Worm (Caenorhabditis elegans) whole organism, L1 larva: ENCODE results near the gene frh-1.

Source experiments
- C04F5.9 ChIP-seq: sonication (generic microtip); optimal IDR thresholded peaks from 2 replicates; lab custom pipeline; 2016; ENCODE audit warnings: missing genetic modification characterization, missing compliant biosample characterization
- C34B4.2 ChIP-seq: sonication (generic microtip); optimal IDR thresholded peaks from 2 replicates; lab custom pipeline; 2017; ENCODE audit warnings: mild to moderate bottlenecking, missing genetic modification characterization, missing compliant biosample characterization
- F16B12.6 ChIP-seq: fragments of 150-350 bp; optimal IDR thresholded peaks from 2 replicates; lab custom pipeline; 2014; ENCODE audit warnings: missing biosample characterization, missing genetic modification characterization
- aha-1 ChIP-seq: fragments of 150-350 bp; optimal IDR thresholded peaks from 2 replicates; lab custom pipeline; 2014; ENCODE audit warnings: missing biosample characterization, missing genetic modification characterization
- alr-1 ChIP-seq: fragments of 200-800 bp; sonication (Bioruptor generic); optimal IDR thresholded peaks from 2 replicates; lab custom pipeline; 2018; ENCODE audit warnings: borderline replicate concordance, mild to moderate bottlenecking, missing genetic modification characterization, missing compliant biosample characterization
- aly-2 ChIP-seq: fragments of 150-350 bp; optimal IDR thresholded peaks from 2 replicates; lab custom pipeline; 2014; ENCODE audit warnings: missing biosample characterization, missing genetic modification characterization
- ceh-82 ChIP-seq, 3 experiments: fragments of 150-350 bp in 1 of 3; sonication (generic microtip) in 2 of 3; optimal IDR thresholded peaks; 2 replicates each; lab custom pipeline; 2014 to 2017; ENCODE audit warnings: missing biosample characterization in 3 of 3, missing genetic modification characterization in 3 of 3
- dpl-1 ChIP-seq, 3 experiments: fragments of 150-350 bp in 2 of 3; sonication (generic microtip) in 1 of 3; optimal IDR thresholded peaks; 2 replicates each; lab custom pipeline; 2014 to 2017; ENCODE audit warnings: missing biosample characterization in 3 of 3, missing genetic modification characterization in 3 of 3, missing genetic modification reagents in 3 of 3
- efl-1 ChIP-seq, 4 experiments: fragments of 150-350 bp; optimal IDR thresholded peaks in 3 of 4; peaks in 1 of 4; 1 replicate in 1 of 4; 2 replicates in 3 of 4; lab custom pipeline; 2014; ENCODE audit warnings: missing biosample characterization in 2 of 4, missing genetic modification characterization in 2 of 4, missing genetic modification reagents in 2 of 4
- efl-3 ChIP-seq: fragments of 200-800 bp; sonication (Bioruptor generic); optimal IDR thresholded peaks from 2 replicates; lab custom pipeline; 2018; ENCODE audit warnings: mild to moderate bottlenecking, missing genetic modification characterization, missing compliant biosample characterization
- egl-13 ChIP-seq: sonication (generic microtip); optimal IDR thresholded peaks from 2 replicates; lab custom pipeline; 2016; ENCODE audit warnings: missing genotype, missing genetic modification reagents, missing genetic modification characterization, missing compliant biosample characterization
- elt-2 ChIP-seq: sonication (generic microtip); optimal IDR thresholded peaks from 2 replicates; lab custom pipeline; 2016; ENCODE audit warnings: missing genetic modification characterization, mild to moderate bottlenecking, inconsistent platforms, missing compliant biosample characterization, missing genetic modification reagents
- fkh-10 ChIP-seq: sonication (generic microtip); optimal IDR thresholded peaks from 2 replicates; lab custom pipeline; 2017; ENCODE audit warnings: missing biosample characterization, missing genetic modification reagents, missing genetic modification characterization
- fkh-8 ChIP-seq: sonication (generic microtip); optimal IDR thresholded peaks from 2 replicates; lab custom pipeline; 2016; ENCODE audit warnings: mild to moderate bottlenecking, missing genetic modification characterization, missing compliant biosample characterization
- fos-1 ChIP-seq: fragments of 150-350 bp; optimal IDR thresholded peaks from 2 replicates; lab custom pipeline; 2014; ENCODE audit warnings: missing biosample characterization, missing genetic modification characterization
- grh-1 ChIP-seq: fragments of 200-800 bp; sonication (Bioruptor generic); IDR thresholded peaks from 2 replicates; pipeline ENCODE4 v1.3.6; 2022; ENCODE audit warnings: missing genetic modification reagents, missing genetic modification characterization, missing compliant biosample characterization
- hlh-4 ChIP-seq: sonication (generic microtip); optimal IDR thresholded peaks from 2 replicates; lab custom pipeline; 2016; ENCODE audit warnings: mild to moderate bottlenecking, missing genetic modification characterization, missing compliant biosample characterization
- irx-1 ChIP-seq: sonication (generic microtip); optimal IDR thresholded peaks from 2 replicates; lab custom pipeline; 2016; ENCODE audit warnings: missing genetic modification characterization, missing compliant biosample characterization
- isw-1 ChIP-seq: fragments of 200-800 bp; sonication (Bioruptor generic); IDR thresholded peaks from 2 replicates; pipeline ENCODE4 v1.3.6; 2022; ENCODE audit warnings: missing genetic modification characterization, missing compliant biosample characterization
- lin-14 ChIP-seq: fragments of 200-800 bp; sonication (Bioruptor generic); optimal IDR thresholded peaks from 2 replicates; lab custom pipeline; 2018; ENCODE audit warnings: mild to moderate bottlenecking, missing genetic modification characterization, moderate library complexity, missing compliant biosample characterization
- lin-15B ChIP-seq: fragments of 150-350 bp; sonication (generic microtip); optimal IDR thresholded peaks from 3 replicates; lab custom pipeline; 2014; ENCODE audit warnings: missing biosample characterization, missing genetic modification characterization
- lin-35 ChIP-seq, 2 experiments: fragments of 150-350 bp; optimal IDR thresholded peaks; 2 replicates each; lab custom pipeline; 2014; ENCODE audit warnings: missing biosample characterization in 2 of 2, missing genetic modification characterization in 2 of 2, missing genetic modification reagents in 2 of 2
- lir-3 ChIP-seq: sonication (generic microtip); optimal IDR thresholded peaks from 2 replicates; lab custom pipeline; 2016; ENCODE audit warnings: mild to moderate bottlenecking, missing genetic modification characterization, moderate library complexity, missing compliant biosample characterization; ENCODE audit not compliant: poor library complexity
- lsy-2 ChIP-seq, 2 experiments: fragments of 150-350 bp; optimal IDR thresholded peaks; 2 replicates each; lab custom pipeline; 2014; ENCODE audit warnings: missing biosample characterization in 2 of 2, missing genetic modification characterization in 2 of 2
- mab-9 ChIP-seq: fragments of 200-800 bp; sonication (Bioruptor generic); IDR thresholded peaks from 2 replicates; pipeline ENCODE4 v1.3.6; 2022; ENCODE audit warnings: missing genetic modification reagents, missing genetic modification characterization, missing compliant biosample characterization
- nhr-12 ChIP-seq: sonication (generic microtip); optimal IDR thresholded peaks from 2 replicates; lab custom pipeline; 2017; ENCODE audit warnings: missing biosample characterization, missing genetic modification characterization
- nhr-237 ChIP-seq: fragments of 150-350 bp; optimal IDR thresholded peaks from 2 replicates; lab custom pipeline; 2014; ENCODE audit warnings: missing biosample characterization, missing genetic modification characterization
- nhr-47 ChIP-seq: sonication (generic microtip); optimal IDR thresholded peaks from 2 replicates; lab custom pipeline; 2016; ENCODE audit warnings: mild to moderate bottlenecking, missing genetic modification characterization, moderate library complexity, missing compliant biosample characterization
- nhr-71 ChIP-seq: sonication (generic microtip); optimal IDR thresholded peaks from 2 replicates; lab custom pipeline; 2016; ENCODE audit warnings: mild to moderate bottlenecking, missing genetic modification characterization, moderate library complexity, missing compliant biosample characterization
- nhr-84 ChIP-seq: sonication (generic microtip); optimal IDR thresholded peaks from 2 replicates; lab custom pipeline; 2017; ENCODE audit warnings: missing biosample characterization, missing genetic modification characterization
- nhr-90 ChIP-seq: sonication (generic microtip); optimal IDR thresholded peaks from 2 replicates; lab custom pipeline; 2016; ENCODE audit warnings: mild to moderate bottlenecking, missing genetic modification characterization, missing compliant biosample characterization; ENCODE audit not compliant: poor library complexity
- pag-3 ChIP-seq: sonication (generic microtip); optimal IDR thresholded peaks from 2 replicates; lab custom pipeline; 2017; ENCODE audit warnings: missing genetic modification characterization, mild to moderate bottlenecking, missing compliant biosample characterization, antibody characterized with exemption, borderline replicate concordance; ENCODE audit not compliant: insufficient read depth
- pax-3 ChIP-seq: fragments of 200-800 bp; sonication (Bioruptor generic); optimal IDR thresholded peaks from 2 replicates; lab custom pipeline; 2018; ENCODE audit warnings: mild to moderate bottlenecking, missing genetic modification characterization, moderate library complexity, missing compliant biosample characterization
- pqm-1 ChIP-seq: sonication (generic microtip); optimal IDR thresholded peaks from 3 replicates; lab custom pipeline; 2017; ENCODE audit warnings: missing biosample characterization, missing genetic modification characterization
- rnt-1 ChIP-seq: sonication (generic microtip); optimal IDR thresholded peaks from 2 replicates; lab custom pipeline; 2016; ENCODE audit warnings: mild to moderate bottlenecking, missing genetic modification characterization, moderate library complexity, missing compliant biosample characterization
- snu-23 ChIP-seq: sonication (generic microtip); optimal IDR thresholded peaks from 2 replicates; lab custom pipeline; 2016; ENCODE audit warnings: missing genetic modification characterization, missing compliant biosample characterization
- vab-15 ChIP-seq: sonication (generic microtip); optimal IDR thresholded peaks from 2 replicates; lab custom pipeline; 2017; ENCODE audit warnings: missing genotype, mild to moderate bottlenecking, missing genetic modification characterization, missing compliant biosample characterization
- zip-4 ChIP-seq: fragments of 200-800 bp; sonication (Bioruptor generic); optimal IDR thresholded peaks from 2 replicates; lab custom pipeline; 2018; ENCODE audit warnings: mild to moderate bottlenecking, missing genetic modification characterization, moderate library complexity, missing compliant biosample characterization
- ztf-4 ChIP-seq: fragments of 150-350 bp; optimal IDR thresholded peaks from 2 replicates; lab custom pipeline; 2014; ENCODE audit warnings: missing biosample characterization, missing genetic modification characterization

Gene frh-1

DNA sequence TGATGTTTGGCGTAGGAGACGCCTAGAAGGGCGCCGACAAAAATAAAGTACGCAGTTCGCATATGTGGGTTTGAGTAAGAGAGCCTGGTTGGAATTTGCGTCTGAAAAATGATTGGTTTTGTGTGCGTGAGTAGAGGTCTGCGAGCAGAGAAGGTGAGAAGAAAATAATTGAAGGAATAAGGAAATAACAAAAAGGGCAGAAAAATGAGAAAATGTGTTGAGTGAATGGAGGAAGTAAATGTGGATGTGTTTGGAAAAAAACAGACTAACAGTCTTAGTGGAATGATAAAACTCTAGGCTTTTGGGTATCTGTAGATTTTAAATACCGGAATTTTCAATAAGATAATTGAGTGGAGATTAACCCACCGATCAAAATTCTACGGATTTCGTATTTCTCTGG lies 39.4 kb downstream of the frh-1 start, which contains the start of gene casy-1:
TSS of gene casy-1 (minus strand) at position 101 of the 400 bp plus-strand sequence.
- TF ChIP-seq nhr-237 (no peak), nhr-84 (no peak), efl-3 (GFP tag; lab: Kevin White, UChicago) (no peak), nhr-12 (tag; lab: Kevin White, UChicago) (no peak), pax-3 (tag; lab: Kevin White, UChicago) (no peak), ztf-4 (no peak), dpl-1 (GFP tag; optimal IDR thresholded peaks at IDR 0.05; lab: Kevin White, UChicago) (no peak), irx-1 (tag; lab: Kevin White, UChicago) (no peak), C34B4.2 (no peak), efl-1 (optimal IDR thresholded peaks at IDR 0.05; lab: Kevin White, UChicago) (no peak), efl-1 (GFP tag; optimal IDR thresholded peaks at IDR 0.05 in 1 of 2; lab: Kevin White, UChicago) (no peak), lir-3 (no peak), F16B12.6 (tag; lab: Kevin White, UChicago) (no peak), fos-1 (no peak), aly-2 (tag; lab: Kevin White, UChicago) (no peak), isw-1 (GFP tag; lab: Robert Waterston, UW) (no peak)

DNA sequence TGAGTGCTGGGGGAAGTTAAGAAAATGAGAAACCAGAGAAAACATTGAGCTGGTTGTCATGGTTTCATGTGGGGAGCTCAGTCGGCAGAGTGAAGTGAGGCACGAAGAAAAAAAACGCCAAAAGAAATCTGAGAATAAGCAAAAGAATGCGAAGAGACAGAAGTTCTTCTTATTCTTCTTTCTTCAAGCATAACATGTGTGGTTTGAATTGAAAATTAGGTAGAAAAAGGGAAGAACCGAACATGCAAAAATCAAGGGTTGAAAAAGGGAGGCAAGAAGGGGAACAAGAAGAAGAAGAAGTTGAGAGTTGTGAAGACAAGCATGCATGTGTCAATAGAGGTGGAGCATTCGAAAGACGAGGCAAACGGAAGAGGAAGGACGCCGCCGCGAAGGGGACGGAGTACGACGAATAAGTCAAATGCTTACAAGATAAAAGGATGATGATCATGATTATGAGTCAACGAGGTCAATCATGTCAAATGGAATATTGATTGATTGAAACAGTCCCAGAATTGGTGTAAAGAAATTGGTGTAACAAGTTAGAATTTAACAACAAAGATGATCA lies 40.7 kb downstream of the frh-1 start:
- TF ChIP-seq fos-1: no peak
- TF ChIP-seq rnt-1 (tag; lab: Kevin White, UChicago): no peak
- no peak for TF ChIP-seq nhr-90 (tag; lab: Kevin White, UChicago)
- no peak for TF ChIP-seq lin-35 (GFP tag; optimal IDR thresholded peaks at IDR 0.05; lab: Kevin White, UChicago)
- no peak for TF ChIP-seq grh-1 (GFP tag; lab: Robert Waterston, UW)
- no peak for TF ChIP-seq zip-4
- no peak for TF ChIP-seq snu-23
- TF ChIP-seq lin-14 (GFP tag; lab: Kevin White, UChicago): peak; percentile 28
- peak; percentile 54 for TF ChIP-seq fkh-10 (GFP tag; lab: Kevin White, UChicago)
- no peak for TF ChIP-seq hlh-4 (tag; lab: Kevin White, UChicago)
- TF ChIP-seq pqm-1 (tag; lab: Kevin White, UChicago): no peak
- no peak for TF ChIP-seq irx-1 (tag; lab: Kevin White, UChicago)
- TF ChIP-seq lir-3: no peak
- TF ChIP-seq fkh-8 (tag; lab: Kevin White, UChicago): peak; percentile 38
- no peak for TF ChIP-seq pag-3 (tag; lab: Kevin White, UChicago)
- no peak for TF ChIP-seq nhr-84
- TF ChIP-seq elt-2: no peak
- TF ChIP-seq alr-1 (tag; lab: Kevin White, UChicago): no peak
- no peak for TF ChIP-seq vab-15 (tag; lab: Kevin White, UChicago)
- no peak for TF ChIP-seq C04F5.9 (tag; lab: Kevin White, UChicago)
- TF ChIP-seq nhr-47 (tag; lab: Kevin White, UChicago): peak; percentile 9
- TF ChIP-seq ceh-82 (tag; optimal IDR thresholded peaks at IDR 0.05; lab: Kevin White, UChicago): no peak
- TF ChIP-seq dpl-1 (GFP tag; optimal IDR thresholded peaks at IDR 0.05; lab: Kevin White, UChicago): no peak
- TF ChIP-seq egl-13: no peak
- no peak for TF ChIP-seq isw-1 (GFP tag; lab: Robert Waterston, UW)
- TF ChIP-seq pax-3 (tag; lab: Kevin White, UChicago): no peak
- TF ChIP-seq lin-15B (tag; lab: Kevin White, UChicago): no peak
- no peak for TF ChIP-seq nhr-12 (tag; lab: Kevin White, UChicago)
- TF ChIP-seq mab-9: no peak
- TF ChIP-seq nhr-71 (tag; lab: Kevin White, UChicago): no peak
- TF ChIP-seq lsy-2 (tag; optimal IDR thresholded peaks at IDR 0.05; lab: Kevin White, UChicago): no peak
- no peak for TF ChIP-seq aha-1 (tag; lab: Kevin White, UChicago)
